Worm (Caenorhabditis elegans) whole organism, L4 larva: ENCODE measurements around the gene dgk-4.

Experiments
- D1046.2 ChIP-seq: fragments of 200-800 bp; sonication (Bioruptor generic); IDR thresholded peaks from 2 replicates; pipeline ENCODE4 v1.3.6; 2022; ENCODE audit warnings: missing genetic modification characterization, missing compliant biosample characterization
- T20F7.1 ChIP-seq: fragments of 200-800 bp; sonication (Bioruptor generic); optimal IDR thresholded peaks from 2 replicates; lab custom pipeline; 2018; ENCODE audit warnings: mild to moderate bottlenecking, missing genetic modification characterization, missing compliant biosample characterization
- Y48G9A.11 ChIP-seq: fragments of 200-800 bp; sonication (Bioruptor generic); IDR thresholded peaks from 2 replicates; pipeline ENCODE4 v1.3.6; 2022; ENCODE audit warnings: missing genetic modification reagents, missing genetic modification characterization, missing compliant biosample characterization
- ZK337.2 ChIP-seq: fragments of 200-800 bp; sonication (Bioruptor generic); IDR thresholded peaks from 2 replicates; pipeline ENCODE4 v1.3.6; 2022; ENCODE audit warnings: missing genetic modification reagents, missing genetic modification characterization, missing compliant biosample characterization
- ZK546.5 ChIP-seq, 2 experiments: sonication (generic microtip); optimal IDR thresholded peaks; 2 replicates each; lab custom pipeline; 2017; ENCODE audit warnings: missing biosample characterization in 2 of 2, missing genetic modification characterization in 2 of 2
- aha-1 ChIP-seq: fragments of 150-350 bp; peaks from one replicate; lab custom pipeline; 2014; ENCODE audit warnings: missing biosample characterization, missing genetic modification characterization
- ama-1 ChIP-seq: fragments of 150-350 bp; optimal IDR thresholded peaks from 2 replicates; lab custom pipeline; 2014; ENCODE audit warnings: inconsistent platforms, mixed read lengths
- ceh-32 ChIP-seq: sonication (generic microtip); optimal IDR thresholded peaks from 2 replicates; lab custom pipeline; 2016; ENCODE audit warnings: mild to moderate bottlenecking, missing genetic modification characterization, missing compliant biosample characterization; ENCODE audit not compliant: poor library complexity
- ces-1 ChIP-seq: fragments of 150-350 bp; sonication (generic microtip); optimal IDR thresholded peaks from 4 replicates; lab custom pipeline; 2014; ENCODE audit warnings: missing biosample characterization, missing genetic modification reagents, missing genetic modification characterization
- daf-12 ChIP-seq: fragments of 150-350 bp; optimal IDR thresholded peaks from 2 replicates; lab custom pipeline; 2014; ENCODE audit warnings: missing biosample characterization, missing genetic modification reagents, missing genetic modification characterization
- daf-16 ChIP-seq, 3 experiments: sonication (generic microtip); optimal IDR thresholded peaks; 2 replicates each; lab custom pipeline; 2016 to 2017; ENCODE audit warnings: missing genetic modification characterization in 3 of 3, missing genetic modification reagents in 3 of 3, mild to moderate bottlenecking in 2 of 3, missing compliant biosample characterization in 2 of 3, missing biosample characterization in 1 of 3, moderate library complexity in 1 of 3
- dmd-6 ChIP-seq: fragments of 200-800 bp; sonication (Bioruptor generic); IDR thresholded peaks from 2 replicates; pipeline ENCODE4 v1.3.6; 2022; ENCODE audit warnings: missing genetic modification reagents, missing genetic modification characterization, missing compliant biosample characterization
- duxl-1 ChIP-seq: sonication (generic microtip); optimal IDR thresholded peaks from 2 replicates; lab custom pipeline; 2016; ENCODE audit warnings: mild to moderate bottlenecking, missing genetic modification characterization, moderate library complexity, missing compliant biosample characterization; ENCODE audit not compliant: poor library complexity
- dve-1 ChIP-seq: sonication (generic microtip); optimal IDR thresholded peaks from 2 replicates; lab custom pipeline; 2017; ENCODE audit warnings: antibody characterized with exemption, mild to moderate bottlenecking, missing genetic modification characterization, missing compliant biosample characterization; ENCODE audit not compliant: insufficient read depth
- fkh-10 ChIP-seq: fragments of 150-350 bp; optimal IDR thresholded peaks from 2 replicates; lab custom pipeline; 2014; ENCODE audit warnings: missing biosample characterization, missing genetic modification reagents, missing genetic modification characterization
- fos-1 ChIP-seq: fragments of 150-350 bp; optimal IDR thresholded peaks from 2 replicates; lab custom pipeline; 2014; ENCODE audit warnings: missing biosample characterization, missing genetic modification characterization
- hlh-30 ChIP-seq: sonication (generic microtip); optimal IDR thresholded peaks from 2 replicates; lab custom pipeline; 2017; ENCODE audit warnings: antibody characterized with exemption, mild to moderate bottlenecking, missing genetic modification characterization, missing compliant biosample characterization; ENCODE audit not compliant: insufficient read depth
- lim-7 ChIP-seq: fragments of 200-800 bp; sonication (Bioruptor generic); IDR thresholded peaks from 2 replicates; pipeline ENCODE4 v1.3.6; 2022; ENCODE audit warnings: missing genetic modification characterization, missing compliant biosample characterization
- lin-13 ChIP-seq: fragments of 150-350 bp; optimal IDR thresholded peaks from 2 replicates; lab custom pipeline; 2014; ENCODE audit warnings: missing biosample characterization, missing genetic modification reagents, missing genetic modification characterization
- lin-38 ChIP-seq: fragments of 200-800 bp; sonication (Bioruptor generic); IDR thresholded peaks from 2 replicates; pipeline ENCODE4 v1.3.6; 2022; ENCODE audit warnings: missing genetic modification reagents, missing genetic modification characterization, missing compliant biosample characterization
- lir-3 ChIP-seq: sonication (generic microtip); optimal IDR thresholded peaks from 2 replicates; lab custom pipeline; 2016; ENCODE audit warnings: mild to moderate bottlenecking, missing genetic modification characterization, missing compliant biosample characterization
- madf-5 ChIP-seq, 2 experiments: fragments of 200-800 bp; sonication (Bioruptor generic); IDR thresholded peaks; 2 replicates each; pipeline ENCODE4 v1.3.6; 2022; ENCODE audit warnings: missing compliant biosample characterization in 2 of 2, missing genetic modification characterization in 2 of 2
- mdl-1 ChIP-seq, 2 experiments: fragments of 150-350 bp in 1 of 2; sonication (generic microtip) in 1 of 2; optimal IDR thresholded peaks; 2 replicates each; lab custom pipeline; 2014 to 2017; ENCODE audit warnings: missing biosample characterization in 2 of 2, missing genetic modification characterization in 2 of 2
- mxl-2 ChIP-seq: fragments of 200-800 bp; sonication (Bioruptor generic); conservative IDR thresholded peaks from 2 replicates; pipeline ENCODE4 v1.3.6; 2022; ENCODE audit warnings: missing genetic modification reagents, missing genetic modification characterization, missing compliant biosample characterization
- nhr-11 ChIP-seq: fragments of 150-350 bp; optimal IDR thresholded peaks from 2 replicates; lab custom pipeline; 2014; ENCODE audit warnings: missing biosample characterization, missing genetic modification characterization
- nhr-111 ChIP-seq: fragments of 200-800 bp; sonication (Bioruptor generic); optimal IDR thresholded peaks from 2 replicates; lab custom pipeline; 2018; ENCODE audit warnings: mild to moderate bottlenecking, missing genetic modification characterization, missing compliant biosample characterization
- nhr-28 ChIP-seq: fragments of 150-350 bp; optimal IDR thresholded peaks from 2 replicates; lab custom pipeline; 2014; ENCODE audit warnings: missing biosample characterization, missing genetic modification characterization
- nhr-41 ChIP-seq: fragments of 200-800 bp; sonication (Bioruptor generic); IDR thresholded peaks from 2 replicates; pipeline ENCODE4 v1.3.6; 2022; ENCODE audit warnings: missing genetic modification reagents, missing genetic modification characterization, missing compliant biosample characterization
- php-3 ChIP-seq: fragments of 200-800 bp; sonication (Bioruptor generic); IDR thresholded peaks from 2 replicates; pipeline ENCODE4 v1.3.6; 2022; ENCODE audit warnings: missing genetic modification reagents, missing genetic modification characterization, missing compliant biosample characterization
- pqm-1 ChIP-seq: sonication (generic microtip); optimal IDR thresholded peaks from 2 replicates; lab custom pipeline; 2017; ENCODE audit warnings: missing biosample characterization, missing genetic modification characterization
- rbr-2 ChIP-seq: sonication (generic microtip); optimal IDR thresholded peaks from 2 replicates; lab custom pipeline; 2016; ENCODE audit warnings: missing genotype, missing genetic modification characterization, missing compliant biosample characterization
- saeg-2 ChIP-seq: fragments of 200-800 bp; sonication (Bioruptor generic); IDR thresholded peaks from 2 replicates; pipeline ENCODE4 v1.3.6; 2022; ENCODE audit warnings: missing genetic modification reagents, missing genetic modification characterization, missing compliant biosample characterization
- sdz-12 ChIP-seq: fragments of 200-800 bp; sonication (Bioruptor generic); optimal IDR thresholded peaks from 2 replicates; lab custom pipeline; 2018; ENCODE audit warnings: mild to moderate bottlenecking, missing genetic modification characterization, missing compliant biosample characterization
- snpc-1.2 ChIP-seq: fragments of 200-800 bp; sonication (Bioruptor generic); IDR thresholded peaks from 2 replicates; pipeline ENCODE4 v1.3.6; 2022; ENCODE audit warnings: missing genetic modification reagents, missing genetic modification characterization, missing compliant biosample characterization
- snpc-4 ChIP-seq: fragments of 150-350 bp; optimal IDR thresholded peaks from 2 replicates; lab custom pipeline; 2014; ENCODE audit warnings: missing biosample characterization, missing genetic modification characterization
- spr-1 ChIP-seq: sonication (generic microtip); optimal IDR thresholded peaks from 2 replicates; lab custom pipeline; 2016; ENCODE audit warnings: mild to moderate bottlenecking, missing genetic modification characterization, missing compliant biosample characterization
- spr-3 ChIP-seq: fragments of 200-800 bp; sonication (Bioruptor generic); optimal IDR thresholded peaks from 2 replicates; lab custom pipeline; 2018; ENCODE audit warnings: mild to moderate bottlenecking, missing genetic modification characterization, missing compliant biosample characterization
- tra-1 ChIP-seq: fragments of 200-800 bp; sonication (Bioruptor generic); IDR thresholded peaks from 2 replicates; pipeline ENCODE4 v1.3.6; 2022; ENCODE audit warnings: missing genetic modification reagents, missing genetic modification characterization, missing compliant biosample characterization
- unc-130 ChIP-seq: sonication (generic microtip); optimal IDR thresholded peaks from 2 replicates; lab custom pipeline; 2016; ENCODE audit warnings: missing genetic modification reagents, missing genetic modification characterization, missing compliant biosample characterization
- zfp-2 ChIP-seq: sonication (generic microtip); optimal IDR thresholded peaks from 2 replicates; lab custom pipeline; 2016; ENCODE audit warnings: mild to moderate bottlenecking, missing genetic modification characterization, missing compliant biosample characterization
- zfp-3 ChIP-seq: fragments of 200-800 bp; sonication (Bioruptor generic); conservative IDR thresholded peaks from 2 replicates; pipeline ENCODE4 v1.3.6; 2022; ENCODE audit warnings: missing genetic modification reagents, missing genetic modification characterization, missing compliant biosample characterization
- zip-2 ChIP-seq: fragments of 150-350 bp; optimal IDR thresholded peaks from 2 replicates; lab custom pipeline; 2014; ENCODE audit warnings: missing biosample characterization, missing genetic modification characterization
- ztf-11 ChIP-seq: fragments of 150-350 bp; optimal IDR thresholded peaks from 2 replicates; lab custom pipeline; 2014; ENCODE audit warnings: missing biosample characterization, missing genetic modification characterization

dgk-4 gene

DNA sequence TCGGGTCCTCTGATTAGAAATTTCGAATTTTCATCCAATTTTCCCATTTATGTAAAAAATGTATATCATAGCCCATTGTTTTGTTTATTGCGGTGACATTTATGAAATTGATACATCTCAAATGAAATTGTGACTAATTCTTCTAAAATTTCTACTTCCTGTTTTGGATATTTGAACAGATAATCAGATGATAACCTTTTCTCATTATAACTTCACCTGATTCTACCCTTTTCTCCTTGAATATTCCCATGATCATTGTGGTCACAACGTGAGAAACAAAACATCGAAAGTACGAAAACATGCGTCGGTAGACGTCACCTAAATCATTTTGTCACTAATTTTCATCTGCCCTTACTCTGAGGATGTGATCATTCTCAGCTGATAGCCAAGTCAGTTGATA is 890 bp upstream of the dgk-4 start:
- TF ChIP-seq hlh-30 (peak; percentile 29), fkh-10 (no peak)

DNA sequence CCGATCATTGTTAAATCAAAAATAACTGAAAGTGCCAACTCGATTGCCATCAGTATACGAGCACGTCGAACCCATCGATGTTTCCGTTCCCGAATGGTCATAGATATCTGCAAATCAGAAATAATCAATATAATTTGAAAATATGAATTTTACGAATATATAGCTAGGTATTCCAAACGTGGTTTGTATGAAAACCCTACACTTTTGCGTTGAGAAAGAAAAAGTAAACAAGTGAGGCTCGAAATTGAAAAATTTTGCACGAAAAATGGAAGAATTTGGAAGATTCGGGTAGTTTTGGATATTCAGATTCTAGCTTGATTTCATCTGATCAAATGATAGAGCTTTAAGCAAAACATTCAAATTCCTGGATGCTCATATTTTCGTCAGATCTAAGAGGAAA is 7.6 kb downstream of the dgk-4 start, which contains the start of gene F42A9.9:
TSS of gene F42A9.9 (minus strand) at position 101 of the 400 bp plus-strand sequence.
- TF ChIP-seq zfp-2 (tag; lab: Kevin White, UChicago) (no peak), Y48G9A.11 (no peak), lin-13 (GFP tag; lab: Kevin White, UChicago) (no peak), ztf-11 (tag; lab: Kevin White, UChicago) (no peak), rbr-2 (tag; lab: Kevin White, UChicago) (no peak), lin-38 (GFP tag; lab: Robert Waterston, UW) (no peak), nhr-11 (tag; lab: Kevin White, UChicago) (no peak), fos-1 (tag; lab: Kevin White, UChicago) (no peak), madf-5 (GFP tag; IDR thresholded peaks at IDR 0.05; lab: Robert Waterston, UW) (no peak)

- TF ChIP-seq ama-1 (lab: Kevin White, UChicago) = no peak
- TF ChIP-seq mdl-1 (tag; optimal IDR thresholded peaks at IDR 0.05; lab: Kevin White, UChicago) = no peak
- TF ChIP-seq ceh-32 (tag; lab: Kevin White, UChicago) = no peak
- TF ChIP-seq snpc-1.2 (GFP tag; lab: Robert Waterston, UW) = no peak
Measured at ce11 chrIV:8644432-8644831, 13.3 kb downstream of the dgk-4 start, which contains the start of gene C49C8.3. Gene C49C8.3, plus strand, starts transcription at chrIV:8644732.

DNA sequence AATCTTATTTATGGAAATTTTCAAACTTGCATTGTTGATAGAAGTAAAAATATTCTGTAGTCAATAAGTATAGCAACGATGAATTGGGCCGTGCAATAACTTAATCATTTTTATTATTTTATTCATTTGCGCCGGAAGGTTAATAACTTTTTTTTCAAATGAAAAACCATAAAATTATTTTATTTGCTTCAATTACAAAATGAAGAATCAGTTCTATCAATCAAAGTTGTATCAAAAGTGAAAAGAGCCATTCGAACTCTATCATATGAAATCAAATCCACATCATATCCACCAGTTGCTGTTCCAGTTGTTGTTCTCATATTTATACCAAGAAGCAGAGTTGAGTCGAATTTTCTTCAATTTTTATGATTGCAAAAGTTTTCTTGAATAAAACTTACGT is 17.4 kb downstream of the dgk-4 start, which contains the start of gene cyp-33E1:
TSS of gene cyp-33E1 (minus strand) at position 101 of the 400 bp plus-strand sequence.
- TF ChIP-seq lir-3 = no peak
- no peak for TF ChIP-seq ZK337.2 (GFP tag; lab: Robert Waterston, UW)
- no peak for TF ChIP-seq tra-1
- TF ChIP-seq nhr-41 (GFP tag; lab: Robert Waterston, UW) = no peak
- TF ChIP-seq Y48G9A.11 = no peak
- TF ChIP-seq nhr-111 (GFP tag; lab: Kevin White, UChicago) = no peak
- no peak for TF ChIP-seq ZK546.5 (tag; optimal IDR thresholded peaks at IDR 0.05; lab: Kevin White, UChicago)
- TF ChIP-seq lim-7 (GFP tag; lab: Robert Waterston, UW) = no peak
- TF ChIP-seq sdz-12 (GFP tag; lab: Kevin White, UChicago) = no peak
- no peak for TF ChIP-seq T20F7.1 (GFP tag; lab: Kevin White, UChicago)
- no peak for TF ChIP-seq php-3 (GFP tag; lab: Robert Waterston, UW)
- TF ChIP-seq, all 104 proteins: peak for 0

DNA sequence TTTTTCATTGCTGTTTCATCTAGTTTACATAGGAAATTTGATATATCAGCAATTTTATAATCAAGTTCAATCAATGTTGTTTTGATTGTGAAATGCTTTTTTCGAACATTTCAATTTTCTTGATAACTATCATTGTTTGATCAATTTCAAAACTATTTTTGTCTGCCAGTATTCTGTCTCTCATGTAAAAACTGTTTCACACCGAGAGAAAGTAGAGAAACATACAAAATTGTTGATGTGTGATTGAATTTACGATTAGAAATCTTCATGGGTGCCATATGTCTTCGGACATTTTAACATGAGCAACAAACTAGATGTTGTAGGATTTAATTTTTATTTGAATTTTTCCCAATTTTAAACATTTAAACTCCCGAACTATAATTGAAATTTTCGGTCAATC is 19.6 kb downstream of the dgk-4 start, which contains the start of gene C49C8.2:
TSS of gene C49C8.2 (plus strand) at position 393 of the 400 bp plus-strand sequence.
- TF ChIP-seq aha-1 (tag; lab: Kevin White, UChicago) (peak; percentile 57), tra-1 (no peak), duxl-1 (no peak), D1046.2 (GFP tag; lab: Robert Waterston, UW) (no peak), nhr-11 (tag; lab: Kevin White, UChicago) (no peak), mxl-2 (GFP tag; lab: Robert Waterston, UW) (no peak), zfp-3 (GFP tag; lab: Robert Waterston, UW) (no peak), dve-1 (tag; lab: Kevin White, UChicago) (peak; percentile 56), hlh-30 (no peak), zip-2 (tag; lab: Kevin White, UChicago) (no peak), lin-38 (GFP tag; lab: Robert Waterston, UW) (no peak), ZK546.5 (tag; optimal IDR thresholded peaks at IDR 0.05; lab: Kevin White, UChicago) (no peak), dmd-6 (peak; percentile 10; the same call in 1 of the 2 replicates), Y48G9A.11 (no peak), snpc-4 (tag; lab: Kevin White, UChicago) (no peak), spr-1 (no peak), daf-12 (no peak), ces-1 (GFP tag; lab: Kevin White, UChicago) (no peak), pqm-1 (tag; lab: Kevin White, UChicago) (no peak), daf-16 (GFP tag; optimal IDR thresholded peaks at IDR 0.05; lab: Kevin White, UChicago) (no peak), daf-16 (tag; optimal IDR thresholded peaks at IDR 0.05; lab: Kevin White, UChicago) (peak; percentile 66), spr-3 (no peak), saeg-2 (no peak), unc-130 (GFP tag; lab: Kevin White, UChicago) (no peak), nhr-28 (tag; lab: Kevin White, UChicago) (peak; percentile 22), T20F7.1 (GFP tag; lab: Kevin White, UChicago) (peak; percentile 28)
